Fruit fly (Drosophila melanogaster): Measurements from ENCODE around the gene bsk.

bsk gene

DNA sequence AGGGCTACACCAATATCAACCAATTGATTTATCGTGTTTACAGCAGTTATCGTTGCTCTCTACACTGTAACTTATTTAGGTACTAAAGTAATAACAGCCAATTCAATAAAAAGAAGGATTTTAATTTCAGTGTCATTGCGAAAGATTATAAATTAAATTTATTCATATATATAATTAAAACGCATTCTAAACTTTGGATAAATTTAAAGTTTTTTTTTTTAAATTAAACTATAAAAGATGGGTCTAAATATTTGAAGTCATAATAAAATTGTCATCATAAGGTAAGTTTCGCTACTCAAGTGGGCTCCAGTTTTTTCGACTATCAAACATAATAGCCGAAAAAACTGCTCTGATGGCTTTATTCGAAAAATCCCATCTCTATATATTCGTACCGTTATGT is 21.9 kb upstream of the bsk start, which contains the start of gene trk:
TSS of gene trk (minus strand) at position 101 of the 400 bp plus-strand sequence.
- no peak for TF ChIP-seq CG10348 (GFP tag; IDR thresholded peaks at IDR 0.05)

DNA sequence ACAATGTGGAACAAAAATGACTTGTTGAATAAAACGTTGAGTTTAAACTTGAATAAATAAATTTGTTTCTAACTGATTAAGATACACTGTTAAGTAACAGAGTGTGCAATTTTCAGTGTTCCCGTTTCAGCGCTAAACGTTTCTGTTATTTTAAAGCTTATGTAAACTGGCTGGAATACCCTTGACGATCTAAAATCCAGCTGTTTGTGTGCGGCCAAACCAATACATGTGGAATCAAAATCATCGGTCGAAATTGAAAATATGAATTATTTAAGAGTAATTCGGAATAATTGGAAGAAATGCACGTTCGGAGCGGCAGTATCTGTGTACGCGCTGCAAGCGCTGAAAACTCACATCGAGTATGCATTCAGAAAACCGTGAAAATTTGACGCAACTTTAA is 19.6 kb upstream of the bsk start, which contains the start of gene Mulk:
TSS of gene Mulk (plus strand) at position 198 of the 400 bp plus-strand sequence.
- TF ChIP-seq Pif1B (GFP tag; optimal IDR thresholded peaks at IDR 0.05) (no peak), Pif1A (GFP tag; optimal IDR thresholded peaks at IDR 0.05) (no peak), CG4496 (GFP tag; IDR thresholded peaks at IDR 0.05) (no peak), CG8159 (tag; optimal IDR thresholded peaks at IDR 0.05) (no peak), gl (tag; optimal IDR thresholded peaks at IDR 0.05) (no peak), CG15710 (tag; optimal IDR thresholded peaks at IDR 0.05) (no peak), EcR (GFP tag; optimal IDR thresholded peaks at IDR 0.05) (no peak), CG17806 (tag; optimal IDR thresholded peaks at IDR 0.05) (no peak), CG14655 (GFP tag; optimal IDR thresholded peaks at IDR 0.05) (no peak), CG32121 (GFP tag; IDR thresholded peaks at IDR 0.05) (no peak), CG9948 (tag; optimal IDR thresholded peaks at IDR 0.05) (no peak), CG13204 (GFP tag; optimal IDR thresholded peaks at IDR 0.05) (no peak), D1 (tag; optimal IDR thresholded peaks at IDR 0.05) (no peak), CG10348 (GFP tag; IDR thresholded peaks at IDR 0.05) (no peak), rn (GFP tag; IDR thresholded peaks at IDR 0.05) (no peak), Ets98B (GFP tag; IDR thresholded peaks at IDR 0.05) (no peak), CG34367 (tag; optimal IDR thresholded peaks at IDR 0.05) (no peak), CG8301 (tag; optimal IDR thresholded peaks at IDR 0.05) (no peak), fd96Ca (GFP tag; IDR thresholded peaks at IDR 0.05) (no peak)

DNA sequence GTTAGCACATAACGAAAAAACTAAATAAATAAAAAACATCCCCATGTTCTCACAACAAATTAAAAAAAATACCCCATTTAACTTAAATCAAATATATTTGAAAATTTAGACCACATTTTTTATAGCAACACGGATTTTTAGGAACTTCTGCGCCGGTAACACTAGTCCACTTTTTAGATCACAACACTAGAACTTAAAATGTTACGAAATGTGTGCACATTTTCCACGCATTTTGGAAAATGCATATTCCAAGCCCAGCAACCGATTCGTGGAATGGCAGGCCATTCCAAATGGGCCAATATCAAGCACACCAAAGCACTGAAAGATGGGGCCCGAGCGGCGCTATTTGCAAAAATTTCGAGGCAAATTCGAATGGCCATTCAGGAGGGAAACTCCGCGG is 18.4 kb upstream of the bsk start, which contains the start of gene CG4957:
TSS of gene CG4957 (plus strand) at position 185 of the 400 bp plus-strand sequence.
- TF ChIP-seq CG15710 (tag; optimal IDR thresholded peaks at IDR 0.05) = no peak
- TF ChIP-seq Pif1B (GFP tag; optimal IDR thresholded peaks at IDR 0.05) = no peak
- TF ChIP-seq CG10348 (GFP tag; IDR thresholded peaks at IDR 0.05) = no peak
- no peak for TF ChIP-seq CG32121 (GFP tag; IDR thresholded peaks at IDR 0.05)
- no peak for TF ChIP-seq CG8159 (tag; optimal IDR thresholded peaks at IDR 0.05)
- TF ChIP-seq CG34367 (tag; optimal IDR thresholded peaks at IDR 0.05) = no peak
- TF ChIP-seq CG13204 (GFP tag; optimal IDR thresholded peaks at IDR 0.05) = no peak
- no peak for TF ChIP-seq D1 (tag; optimal IDR thresholded peaks at IDR 0.05)
- TF ChIP-seq CG17806 (tag; optimal IDR thresholded peaks at IDR 0.05) = no peak
- no peak for TF ChIP-seq CG9948 (tag; optimal IDR thresholded peaks at IDR 0.05)
- TF ChIP-seq Snoo (tag; optimal IDR thresholded peaks at IDR 0.05) = no peak
- TF ChIP-seq CG14655 (GFP tag; optimal IDR thresholded peaks at IDR 0.05) = no peak
- TF ChIP-seq CG8301 (tag; optimal IDR thresholded peaks at IDR 0.05) = no peak

DNA sequence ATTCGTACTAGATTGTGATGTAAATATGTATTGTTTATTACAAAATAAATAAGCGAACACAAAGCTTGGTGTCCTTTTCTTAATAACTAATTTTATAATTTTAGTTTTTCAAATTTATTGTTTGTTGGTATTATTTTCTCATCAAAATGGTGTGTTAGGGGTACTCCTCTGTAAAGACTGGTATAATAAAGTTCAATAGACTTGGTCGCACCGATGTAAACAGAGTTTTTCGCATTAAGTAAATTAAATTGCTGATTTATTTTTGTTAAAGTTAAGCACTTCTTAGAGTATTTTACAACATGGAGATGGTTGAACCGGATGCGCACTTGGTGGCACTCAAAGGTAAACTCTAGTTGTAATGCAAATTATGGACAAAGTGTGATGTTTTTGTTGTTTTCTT is 16.2 kb upstream of the bsk start, which contains the start of gene CG4953:
TSS of gene CG4953 (plus strand) at position 193 of the 400 bp plus-strand sequence.
- TF ChIP-seq CG32121 (GFP tag; IDR thresholded peaks at IDR 0.05) (no peak), gl (tag; optimal IDR thresholded peaks at IDR 0.05) (no peak), CG13204 (GFP tag; optimal IDR thresholded peaks at IDR 0.05) (no peak), CG9948 (tag; optimal IDR thresholded peaks at IDR 0.05) (no peak), CG8301 (tag; optimal IDR thresholded peaks at IDR 0.05) (no peak), EcR (GFP tag; optimal IDR thresholded peaks at IDR 0.05) (no peak), CG15710 (tag; optimal IDR thresholded peaks at IDR 0.05) (no peak), CG34367 (tag; optimal IDR thresholded peaks at IDR 0.05) (no peak), CG14655 (GFP tag; optimal IDR thresholded peaks at IDR 0.05) (no peak), Pif1A (GFP tag; optimal IDR thresholded peaks at IDR 0.05) (no peak), CG4496 (GFP tag; IDR thresholded peaks at IDR 0.05) (no peak), Snoo (tag; optimal IDR thresholded peaks at IDR 0.05) (no peak), Pif1B (GFP tag; optimal IDR thresholded peaks at IDR 0.05) (no peak), fd96Ca (GFP tag; IDR thresholded peaks at IDR 0.05) (no peak), rn (GFP tag; IDR thresholded peaks at IDR 0.05) (no peak), CG17806 (tag; optimal IDR thresholded peaks at IDR 0.05) (no peak), D1 (tag; optimal IDR thresholded peaks at IDR 0.05) (no peak), CG8159 (tag; optimal IDR thresholded peaks at IDR 0.05) (no peak)

DNA sequence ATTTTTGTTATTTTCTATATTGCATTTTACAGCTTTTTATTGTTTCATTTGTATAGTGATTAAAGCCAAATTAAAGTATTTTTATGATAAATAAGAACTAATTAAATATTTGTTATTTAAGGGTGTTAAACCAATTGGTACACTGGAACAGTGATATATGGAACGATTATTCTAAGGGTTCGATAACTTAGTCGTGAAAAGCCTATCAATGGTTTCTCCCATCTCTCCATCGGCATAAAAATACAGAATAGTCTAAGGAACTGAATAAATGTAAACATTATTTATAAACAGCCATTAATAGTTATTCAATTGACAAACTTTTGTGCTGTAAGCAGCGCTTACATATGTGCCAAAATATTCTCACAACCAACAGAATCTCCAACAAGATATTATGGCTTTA is 14.8 kb upstream of the bsk start, which contains the start of gene Mob3:
TSS of gene Mob3 (plus strand) at position 208 of the 400 bp plus-strand sequence.
- no peak for TF ChIP-seq CG8301 (tag; optimal IDR thresholded peaks at IDR 0.05)

DNA sequence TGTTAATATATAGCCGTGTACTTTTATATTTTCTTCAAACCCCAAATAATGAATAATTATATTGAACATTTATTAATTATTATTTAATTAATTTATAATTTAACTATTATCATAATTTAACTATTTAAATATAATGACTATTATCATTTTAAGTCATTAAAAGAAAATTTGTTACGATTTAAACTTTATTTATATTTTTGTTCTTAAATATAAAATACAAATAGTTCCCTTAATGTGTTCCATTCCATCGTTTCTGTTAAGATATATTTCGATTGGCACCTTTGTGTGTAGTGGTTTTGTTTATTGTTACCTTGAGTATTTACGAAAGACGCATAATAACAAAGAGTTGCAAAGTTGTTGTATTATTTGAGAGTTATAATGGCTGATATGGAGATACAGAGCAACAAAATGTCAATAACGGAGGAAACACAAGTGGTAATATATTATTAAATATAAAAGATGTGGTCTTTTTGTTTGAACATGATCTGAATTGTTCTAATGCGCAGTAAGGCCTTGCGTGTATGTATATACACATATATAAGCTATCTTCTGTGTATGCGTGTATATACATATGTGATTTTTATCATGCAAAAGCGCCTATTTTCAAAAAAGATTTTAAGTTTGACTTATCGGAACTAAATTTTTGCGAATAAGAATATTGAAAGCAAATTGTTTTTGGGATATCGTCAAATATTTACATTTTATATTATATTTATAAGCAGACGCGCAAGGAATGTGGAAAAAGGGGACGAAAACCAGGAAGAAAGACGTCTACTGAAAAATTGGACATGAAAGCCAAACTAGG is 13.7 kb upstream of the bsk start, which contains the start of gene REPTOR-BP:
TSS of gene REPTOR-BP (plus strand) at position 296 of the 805 bp plus-strand sequence.
- TF ChIP-seq Snoo (tag; optimal IDR thresholded peaks at IDR 0.05) = peak; percentile 8
- TF ChIP-seq CG32121 (GFP tag; IDR thresholded peaks at IDR 0.05) = no peak
- TF ChIP-seq Pif1A (GFP tag; optimal IDR thresholded peaks at IDR 0.05) = no peak
- no peak for TF ChIP-seq Ets98B (GFP tag; IDR thresholded peaks at IDR 0.05)
- TF ChIP-seq EcR (GFP tag; optimal IDR thresholded peaks at IDR 0.05) = no peak
- no peak for TF ChIP-seq D1 (tag; optimal IDR thresholded peaks at IDR 0.05)
- TF ChIP-seq CG10348 (GFP tag; IDR thresholded peaks at IDR 0.05) = no peak

DNA sequence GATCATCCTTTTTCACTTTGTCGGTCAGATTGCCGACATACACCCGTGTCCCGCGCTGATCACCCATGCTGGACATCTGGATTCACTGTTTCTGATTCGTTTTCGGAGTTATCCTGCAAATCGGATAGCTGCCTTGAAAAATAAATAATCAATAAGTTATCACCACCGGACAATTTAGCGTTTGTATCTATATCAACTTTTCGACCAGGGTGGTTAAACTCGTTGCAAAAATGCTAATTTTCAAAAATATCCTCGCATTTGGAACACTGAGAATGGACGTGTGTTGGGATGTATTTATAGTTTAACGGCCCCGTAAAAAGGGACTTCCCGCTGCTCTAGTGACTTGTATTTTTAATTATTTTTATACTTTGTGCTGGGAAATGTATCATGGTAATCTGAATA is 13.0 kb upstream of the bsk start, which contains the start of gene Rsf1:
TSS of gene Rsf1 (minus strand) at position 212 of the 402 bp plus-strand sequence.
- peak; percentile 8 for TF ChIP-seq CG15710 (tag; optimal IDR thresholded peaks at IDR 0.05)
- no peak for TF ChIP-seq Ets98B (GFP tag; IDR thresholded peaks at IDR 0.05)
